Fruit fly (Drosophila melanogaster) whole organism: ENCODE data around the gene Dlip2.

Experiments
- CG8478 ChIP-seq: fragments of >200 bp; optimal IDR thresholded peaks from 2 replicates; lab custom pipeline; 2018; ENCODE audit warnings: inconsistent platforms
- Dll ChIP-seq: fragments of >200 bp; optimal IDR thresholded peaks from 2 replicates; lab custom pipeline; 2017
- EcR ChIP-seq, 2 experiments: fragments of >200 bp; optimal IDR thresholded peaks; 2 replicates each; lab custom pipeline; 2017; ENCODE audit warnings: missing biosample characterization in 2 of 2, missing genetic modification characterization in 2 of 2, missing genetic modification reagents in 2 of 2
- pan ChIP-seq: fragments of >200 bp; optimal IDR thresholded peaks from 2 replicates; lab custom pipeline; 2017
- psq ChIP-seq: fragments of >200 bp; optimal IDR thresholded peaks from 2 replicates; lab custom pipeline; 2017
- usp ChIP-seq: fragments of >200 bp; optimal IDR thresholded peaks from 2 replicates; lab custom pipeline; 2017; ENCODE audit warnings: missing biosample characterization, missing genetic modification characterization, mixed read lengths

Dlip2 gene

DNA sequence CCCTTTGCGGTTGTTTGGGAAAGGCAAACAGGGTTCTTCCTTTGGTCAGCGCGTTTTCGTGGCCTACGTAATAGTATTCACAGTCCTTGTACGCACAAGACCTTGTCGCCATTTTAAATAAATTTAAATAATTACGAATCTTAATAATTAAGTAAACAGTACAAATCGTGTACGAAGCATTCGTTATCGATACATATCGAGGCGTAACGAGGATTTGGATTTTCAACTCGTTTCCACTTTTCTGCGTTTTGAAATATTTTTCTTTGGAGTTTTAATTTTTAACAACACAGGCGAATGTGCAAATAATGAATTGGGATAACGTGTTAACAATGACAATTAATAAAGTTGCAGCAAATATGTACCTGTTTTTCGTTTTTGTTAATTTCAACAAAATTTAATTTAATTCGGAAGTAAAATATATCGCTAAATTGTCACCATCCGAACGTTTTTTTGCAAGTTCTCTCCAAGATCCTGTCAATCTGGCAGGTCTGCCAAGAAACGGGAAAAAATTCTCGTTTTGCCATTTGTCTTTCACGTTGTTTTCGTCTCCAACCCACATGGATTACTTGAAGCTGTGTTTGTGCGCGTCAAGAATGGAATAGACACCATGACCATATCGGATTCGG, at the start of gene Dlip2, which contains the start of gene rpk:
Gene Dlip2, minus strand, starts transcription at position 199 of the 626 bp plus-strand sequence.
Gene rpk, plus strand, starts transcription at position 525 of the 626 bp plus-strand sequence.
- TF ChIP-seq Dll (lab: Kevin White, UChicago) (no peak), CG8478 (lab: Kevin White, UChicago) (no peak), usp (GFP tag; lab: Kevin White, UChicago) (no peak), psq (lab: Kevin White, UChicago) (no peak), EcR (GFP tag; optimal IDR thresholded peaks at IDR 0.05; lab: Kevin White, UChicago) (no peak), pan (no peak)

DNA sequence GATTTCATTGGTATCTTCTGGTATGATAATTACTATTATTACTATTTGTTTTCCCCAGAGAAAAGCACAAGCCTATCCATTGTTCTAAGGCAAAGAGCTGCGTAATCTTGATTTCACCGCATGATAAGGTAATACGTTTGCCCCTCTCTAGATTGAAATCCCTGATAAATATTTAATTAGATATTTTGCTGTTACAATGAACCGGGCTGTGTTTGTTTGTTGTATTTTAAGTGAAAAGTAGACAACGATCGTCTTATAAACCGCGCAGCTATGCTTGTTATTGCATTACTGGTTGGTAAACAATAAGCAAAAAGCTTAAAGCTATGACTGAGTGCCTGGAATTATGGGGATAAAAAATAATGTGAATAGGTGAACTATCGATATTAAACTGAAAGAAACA, 49.4 kb upstream of the Dlip2 start:
- no peak for TF ChIP-seq CG8478 (lab: Kevin White, UChicago)
- TF ChIP-seq psq (lab: Kevin White, UChicago) = no peak
- TF ChIP-seq usp (GFP tag; lab: Kevin White, UChicago) = no peak
- TF ChIP-seq Dll (lab: Kevin White, UChicago) = no peak

DNA sequence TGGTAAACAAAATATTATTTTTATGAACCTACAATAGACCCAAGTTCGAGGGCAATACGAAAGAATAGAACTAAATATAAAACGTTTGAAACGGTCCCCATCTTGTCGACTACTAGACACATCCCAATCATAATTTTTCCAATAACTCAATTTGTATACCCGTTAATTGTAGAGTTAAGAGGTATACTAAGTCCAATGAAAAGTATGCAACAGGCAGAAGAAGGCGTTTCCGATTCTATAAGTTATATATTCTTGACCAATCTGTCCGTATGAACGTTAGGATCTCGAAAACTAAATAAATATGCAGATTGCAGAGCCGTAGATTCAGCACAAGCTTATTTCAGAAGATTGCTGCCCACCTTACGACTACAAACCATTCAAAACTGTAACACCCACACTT, 45.1 kb upstream of the Dlip2 start, which contains the start of gene CG33927:
Gene CG33927, minus strand, starts transcription at position 101 of the 400 bp plus-strand sequence.
- TF ChIP-seq EcR (GFP tag; optimal IDR thresholded peaks at IDR 0.05; lab: Kevin White, UChicago) = no peak
- no peak for TF ChIP-seq pan
- TF ChIP-seq psq (lab: Kevin White, UChicago) = no peak
- no peak for TF ChIP-seq usp (GFP tag; lab: Kevin White, UChicago)
- no peak for TF ChIP-seq CG8478 (lab: Kevin White, UChicago)

DNA sequence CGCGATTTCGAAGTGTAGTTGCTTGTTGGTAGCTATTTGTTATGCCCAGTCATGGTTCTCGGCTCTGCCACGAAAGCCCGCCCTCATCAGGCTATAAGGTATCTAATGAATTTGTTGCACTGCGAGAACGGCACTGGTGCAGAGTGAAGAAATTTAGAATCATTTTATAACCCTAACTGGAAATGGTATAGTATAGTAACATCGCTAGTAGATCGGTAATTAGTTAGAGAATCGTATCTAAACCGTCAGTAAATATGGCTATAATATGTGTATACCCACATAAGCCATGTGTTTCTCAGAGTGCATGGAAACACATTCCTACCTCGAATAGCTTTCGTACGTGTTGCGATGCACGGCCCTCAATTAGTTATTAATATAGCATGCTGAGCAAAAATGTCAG, 41.8 kb upstream of the Dlip2 start:
- no peak for TF ChIP-seq CG8478 (lab: Kevin White, UChicago)

DNA sequence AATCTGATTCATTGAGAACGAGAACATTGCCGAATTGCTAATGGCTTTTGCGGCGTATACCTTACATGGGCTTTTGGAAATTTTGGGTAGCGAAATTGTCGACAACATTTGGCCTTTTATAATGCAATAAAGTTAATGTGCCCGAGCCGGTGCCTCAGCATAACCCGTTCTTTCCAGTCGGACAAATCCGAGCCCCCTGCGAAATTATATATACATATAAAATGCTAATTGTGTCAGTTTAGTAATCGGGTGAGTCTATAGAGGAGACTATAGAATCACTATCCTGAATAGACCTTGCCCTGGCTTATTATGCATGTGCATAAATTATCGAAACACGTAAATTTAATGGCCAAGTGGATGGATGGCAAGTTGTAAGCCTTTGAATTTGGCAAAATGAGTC, 32.9 kb upstream of the Dlip2 start:
- no peak for TF ChIP-seq psq (lab: Kevin White, UChicago)
- no peak for TF ChIP-seq EcR (GFP tag; optimal IDR thresholded peaks at IDR 0.05; lab: Kevin White, UChicago)
- TF ChIP-seq CG8478 (lab: Kevin White, UChicago) = no peak
- TF ChIP-seq usp (GFP tag; lab: Kevin White, UChicago) = no peak
- no peak for TF ChIP-seq pan
- TF ChIP-seq Dll (lab: Kevin White, UChicago) = no peak

DNA sequence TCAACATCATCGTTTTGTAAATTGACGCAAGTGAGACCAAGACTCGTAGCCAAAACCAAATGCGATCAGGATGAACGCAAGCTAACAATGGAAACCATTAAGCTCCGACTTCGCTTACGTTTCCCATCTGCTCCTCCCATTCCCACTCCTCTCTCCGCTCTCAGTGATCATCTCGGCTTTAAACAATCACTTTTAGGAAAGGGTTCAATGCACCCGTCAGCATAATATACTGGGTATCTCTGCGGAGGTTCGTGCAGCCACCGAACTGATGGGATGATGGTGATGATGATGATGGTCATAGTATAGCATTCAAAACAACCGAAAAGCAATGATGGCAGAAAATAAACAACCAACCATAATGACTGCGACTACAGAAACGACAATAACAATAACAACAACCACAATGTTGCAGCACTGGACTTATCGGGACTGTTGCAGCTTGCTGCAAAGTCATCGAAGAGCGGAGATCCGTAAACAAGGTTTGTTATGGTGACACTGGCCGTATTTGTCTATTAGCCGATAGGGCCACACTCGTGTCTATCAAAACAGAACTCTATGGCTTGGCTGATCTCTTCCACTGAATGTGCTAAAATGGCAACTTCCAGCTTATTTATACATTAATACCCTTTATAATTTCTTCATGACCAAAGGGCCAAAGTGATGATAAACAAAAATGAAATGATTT, 31.7 kb upstream of the Dlip2 start:
- TF ChIP-seq EcR (GFP tag; optimal IDR thresholded peaks at IDR 0.05; lab: Kevin White, UChicago) = peak in 1 of 2 experiments; percentile 51
- TF ChIP-seq pan = no peak
- TF ChIP-seq usp (GFP tag; lab: Kevin White, UChicago) = no peak

DNA sequence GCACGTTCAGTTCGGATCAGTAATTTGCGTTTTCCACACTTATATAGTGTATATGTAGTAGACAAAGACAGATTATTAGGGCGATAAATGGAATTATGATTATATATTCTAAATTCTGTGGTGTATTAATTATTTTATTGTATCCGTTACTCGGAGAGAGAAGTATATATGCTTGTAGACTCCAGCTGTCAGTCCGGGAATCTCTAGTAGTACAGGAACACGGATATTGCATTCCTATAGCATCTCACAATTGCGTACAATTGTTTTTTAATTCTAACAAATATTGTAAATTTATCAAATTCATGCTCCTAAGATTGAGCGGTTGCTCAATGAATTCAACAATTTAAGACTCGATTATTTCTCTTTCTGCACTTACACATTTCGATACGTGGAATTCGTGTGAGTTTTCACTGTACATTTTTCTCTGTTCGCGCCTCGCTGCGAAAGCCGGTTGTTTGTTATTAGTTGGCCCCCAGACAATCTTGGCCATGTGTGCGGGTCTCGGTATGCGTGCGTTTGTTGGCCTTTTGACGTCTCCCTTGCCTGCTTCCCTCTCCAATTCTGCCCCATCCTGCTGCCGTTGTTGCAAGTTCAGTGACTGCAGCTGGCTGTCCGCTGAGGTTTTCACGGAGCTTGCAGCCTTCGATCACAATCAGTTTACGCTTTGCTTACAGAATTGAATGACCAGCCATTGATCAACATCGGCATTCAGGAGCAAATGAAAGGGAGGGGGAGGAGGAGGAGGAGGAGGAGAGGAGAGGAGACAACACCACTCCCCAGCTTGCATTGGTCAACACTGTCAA, 22.1 kb upstream of the Dlip2 start:
- TF ChIP-seq CG8478 (lab: Kevin White, UChicago) (no peak), pan (no peak), psq (lab: Kevin White, UChicago) (no peak), EcR (GFP tag; optimal IDR thresholded peaks at IDR 0.05; lab: Kevin White, UChicago) (peak in 1 of 2 experiments; percentile 96), usp (GFP tag; lab: Kevin White, UChicago) (no peak), Dll (lab: Kevin White, UChicago) (no peak)

DNA sequence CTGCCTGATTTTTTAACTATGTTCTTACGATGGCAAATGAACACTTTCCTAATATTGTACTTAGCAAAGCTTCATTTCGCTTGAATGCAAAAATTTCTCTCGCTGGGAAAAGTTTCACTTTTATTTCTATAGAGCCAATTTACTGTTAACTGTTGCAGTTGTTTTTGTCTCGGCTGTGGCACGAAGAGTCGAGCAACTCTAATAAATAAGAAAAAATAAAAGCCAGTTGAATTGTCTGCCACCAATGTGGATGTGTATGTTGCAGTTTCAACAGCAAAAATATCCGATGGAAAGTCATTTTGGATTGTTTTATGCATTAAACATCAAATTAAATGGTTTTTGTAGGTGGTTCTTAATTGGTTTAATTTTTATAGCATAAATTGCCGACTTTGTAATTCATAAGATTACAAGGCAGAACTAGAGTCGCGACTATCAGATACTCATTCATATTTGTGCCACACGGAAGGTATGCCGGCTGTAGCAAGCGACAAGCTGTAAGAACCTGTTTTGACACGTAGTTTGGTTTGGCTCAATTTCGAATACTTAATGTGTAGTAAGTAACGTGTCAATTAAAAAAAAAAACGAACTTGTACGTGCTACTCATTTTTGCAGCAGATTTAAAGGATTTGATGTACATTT, 20.7 kb upstream of the Dlip2 start:
- TF ChIP-seq psq (lab: Kevin White, UChicago) (no peak), Dll (lab: Kevin White, UChicago) (no peak), pan (no peak), CG8478 (lab: Kevin White, UChicago) (no peak), usp (GFP tag; lab: Kevin White, UChicago) (no peak), EcR (GFP tag; optimal IDR thresholded peaks at IDR 0.05; lab: Kevin White, UChicago) (no peak)

DNA sequence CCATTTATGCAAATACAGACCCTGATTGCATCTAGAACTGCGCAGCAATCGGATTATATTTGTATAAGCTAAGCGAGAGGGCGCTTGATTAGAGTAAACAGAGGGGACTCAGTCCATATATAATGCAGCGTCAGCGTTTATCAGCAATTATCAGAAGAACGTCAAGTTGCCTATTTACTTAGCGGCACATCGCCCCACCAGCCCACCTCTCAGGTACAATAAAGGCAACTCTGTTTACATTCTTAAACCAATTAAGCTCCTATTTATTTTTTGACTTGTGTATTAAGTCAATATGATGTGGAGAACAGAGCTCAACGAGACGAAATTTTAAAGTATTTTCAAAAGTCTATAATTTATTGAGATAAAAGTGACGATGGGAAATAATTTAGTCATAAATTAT, 19.5 kb upstream of the Dlip2 start:
- TF ChIP-seq usp (GFP tag; lab: Kevin White, UChicago) (no peak), EcR (GFP tag; optimal IDR thresholded peaks at IDR 0.05; lab: Kevin White, UChicago) (no peak), CG8478 (lab: Kevin White, UChicago) (no peak), Dll (lab: Kevin White, UChicago) (no peak), psq (lab: Kevin White, UChicago) (no peak), pan (no peak)

DNA sequence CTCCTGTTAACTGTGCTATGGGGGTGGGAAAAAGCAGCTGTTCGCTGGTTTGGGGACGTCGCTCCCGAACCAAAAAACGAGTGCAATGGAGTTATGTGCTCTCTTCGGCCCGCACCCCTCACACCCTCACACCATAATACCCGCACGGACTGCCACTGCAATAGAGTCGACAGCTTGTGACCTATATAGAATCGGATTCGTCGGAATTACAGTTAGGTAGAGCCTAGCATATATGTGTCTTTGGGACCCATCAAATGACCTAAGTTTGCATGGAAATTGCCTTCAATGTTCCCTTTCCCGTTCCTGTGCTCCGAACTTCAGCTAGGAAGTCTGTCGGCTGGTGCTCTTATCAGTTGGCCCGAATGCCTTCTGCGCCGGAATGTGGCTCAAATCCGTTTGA, 18.7 kb upstream of the Dlip2 start:
- TF ChIP-seq EcR (GFP tag; optimal IDR thresholded peaks at IDR 0.05; lab: Kevin White, UChicago) (no peak), Dll (lab: Kevin White, UChicago) (no peak), CG8478 (lab: Kevin White, UChicago) (no peak), usp (GFP tag; lab: Kevin White, UChicago) (no peak), psq (lab: Kevin White, UChicago) (no peak), pan (no peak)

DNA sequence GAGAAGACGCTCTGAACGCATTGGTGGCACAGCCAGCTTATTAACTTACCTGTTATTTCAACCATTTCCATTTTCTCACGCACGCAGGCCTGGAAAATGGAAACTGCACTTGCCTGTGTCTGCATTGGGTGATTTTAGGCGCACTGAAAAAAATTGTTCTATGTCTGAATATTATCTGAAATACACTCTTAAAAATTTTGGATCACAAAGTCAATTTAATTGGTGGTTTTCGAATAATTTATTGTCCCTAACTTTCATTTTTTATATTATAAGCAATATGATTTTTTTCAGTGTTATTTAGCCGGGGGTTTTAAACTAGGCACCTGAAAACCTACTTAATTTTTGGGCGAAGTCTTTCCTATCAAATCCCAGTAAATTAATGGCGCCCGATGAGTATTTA, 17.6 kb upstream of the Dlip2 start:
- TF ChIP-seq usp (GFP tag; lab: Kevin White, UChicago) (no peak), EcR (GFP tag; optimal IDR thresholded peaks at IDR 0.05; lab: Kevin White, UChicago) (no peak), psq (lab: Kevin White, UChicago) (no peak), Dll (lab: Kevin White, UChicago) (no peak), CG8478 (lab: Kevin White, UChicago) (no peak), pan (no peak)
